Fruit fly (Drosophila melanogaster): ENCODE measurements around the gene CG14050.

The CG14050 gene

DNA sequence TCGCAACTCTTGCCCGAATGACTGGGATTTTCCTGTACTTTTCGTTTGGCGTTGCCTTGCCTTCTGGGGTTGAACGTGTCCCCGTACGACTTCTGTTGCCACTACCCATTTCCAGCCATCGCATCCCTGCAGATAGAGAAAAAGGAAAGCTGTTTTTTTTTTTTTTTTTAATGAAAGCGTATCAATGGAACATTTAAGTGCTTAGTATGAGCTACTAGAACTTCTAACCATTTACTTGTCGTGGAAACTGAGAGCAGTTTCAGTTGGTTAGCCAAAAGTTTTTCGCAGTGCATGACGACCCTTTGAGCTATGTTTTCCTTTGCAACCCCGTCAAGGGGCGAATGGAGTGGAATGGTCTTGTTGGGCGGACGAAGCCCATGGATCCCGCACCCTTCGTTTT lies 3.3 kb upstream of the CG14050 start (continued):
- no peak for TF ChIP-seq Ravus (GFP tag; IDR thresholded peaks at IDR 0.05)
- peak; percentile 63 for TF ChIP-seq CG1024 (GFP tag; IDR thresholded peaks at IDR 0.05)
- no peak for TF ChIP-seq ac (GFP tag; optimal IDR thresholded peaks at IDR 0.05)
- peak; percentile 55 for TF ChIP-seq ewg (GFP tag; optimal IDR thresholded peaks at IDR 0.05)
- TF ChIP-seq gcm (GFP tag; optimal IDR thresholded peaks at IDR 0.05) = peak; percentile 37
- no peak for TF ChIP-seq CG3838 (GFP tag; optimal IDR thresholded peaks at IDR 0.05)
- TF ChIP-seq Rx (GFP tag; IDR thresholded peaks at IDR 0.05) = peak; percentile 49
- peak; percentile 28 for TF ChIP-seq CG1647 (GFP tag; optimal IDR thresholded peaks at IDR 0.05)
- TF ChIP-seq CkIIα-i1 (GFP tag; IDR thresholded peaks at IDR 0.05) = no peak
- TF ChIP-seq CG12219 (GFP tag; optimal IDR thresholded peaks at IDR 0.05) = peak; percentile 5
- peak; percentile 75 for TF ChIP-seq CG5953 (GFP tag; IDR thresholded peaks at IDR 0.05)
- TF ChIP-seq GATAe (GFP tag; conservative IDR thresholded peaks at IDR 0.05) = no peak; the same call in 1 of the 2 replicates
- peak; percentile 72; the same call in 1 of the 2 replicates for TF ChIP-seq chm (GFP tag; IDR thresholded peaks at IDR 0.05)
- no peak for TF ChIP-seq CG15696 (tag; optimal IDR thresholded peaks at IDR 0.05)
- TF ChIP-seq CG11093 (GFP tag; IDR thresholded peaks at IDR 0.05) = no peak
- TF ChIP-seq D19B (GFP tag; optimal IDR thresholded peaks at IDR 0.05) = peak; percentile 0
- TF ChIP-seq Xrp1 (GFP tag; IDR thresholded peaks at IDR 0.05) = peak; percentile 80
- TF ChIP-seq exex (tag; optimal IDR thresholded peaks at IDR 0.05) = peak; percentile 2
- peak; percentile 61; the same call in 1 of the 2 replicates for TF ChIP-seq ro (GFP tag; IDR thresholded peaks at IDR 0.05)
- 0 out of 2 replicates have a peak, but pooled peaks have one; percentile 50 for TF ChIP-seq sens-2 (GFP tag; IDR thresholded peaks at IDR 0.05)
- TF ChIP-seq CG3407 (GFP tag; optimal IDR thresholded peaks at IDR 0.05) = peak; percentile 42
- peak; percentile 70 for TF ChIP-seq CG8944 (GFP tag; optimal IDR thresholded peaks at IDR 0.05)
- no peak for TF ChIP-seq NFAT (GFP tag; IDR thresholded peaks at IDR 0.05)
- peak; percentile 75 for TF ChIP-seq Sox102F (GFP tag; optimal IDR thresholded peaks at IDR 0.05)
- TF ChIP-seq CG8359 (GFP tag; optimal IDR thresholded peaks at IDR 0.05; ENCODE audit: borderline replicate concordance) = no peak
- TF ChIP-seq sima (GFP tag; optimal IDR thresholded peaks at IDR 0.05) = no peak
- TF ChIP-seq tx (GFP tag; optimal IDR thresholded peaks at IDR 0.05) = peak; percentile 78
- TF ChIP-seq CG1602 (GFP tag; optimal IDR thresholded peaks at IDR 0.05) = peak; percentile 78
- TF ChIP-seq CG33557 (GFP tag; optimal IDR thresholded peaks at IDR 0.05) = peak; percentile 65
- TF ChIP-seq Hr3 (GFP tag; optimal IDR thresholded peaks at IDR 0.05) = peak; percentile 72
- TF ChIP-seq gem (tag; optimal IDR thresholded peaks at IDR 0.05) = peak; percentile 81
- peak; percentile 66 for TF ChIP-seq CG11247 (GFP tag; IDR thresholded peaks at IDR 0.05)
- TF ChIP-seq sisA (GFP tag; IDR thresholded peaks at IDR 0.05) = peak; percentile 78
- TF ChIP-seq CG11398 (GFP tag; optimal IDR thresholded peaks at IDR 0.05) = peak; percentile 80
- no peak for TF ChIP-seq Sin3A (optimal IDR thresholded peaks at IDR 0.05)
- TF ChIP-seq tin (GFP tag; optimal IDR thresholded peaks at IDR 0.05) = peak; percentile 66
- peak; percentile 75; the same call in 2 of the 3 replicates for TF ChIP-seq gce (GFP tag; IDR thresholded peaks at IDR 0.05)
- TF ChIP-seq CG12769 (tag; optimal IDR thresholded peaks at IDR 0.05) = no peak
- peak; percentile 45 for TF ChIP-seq psq (GFP tag; optimal IDR thresholded peaks at IDR 0.05)
- no peak for TF ChIP-seq chinmo (GFP tag; IDR thresholded peaks at IDR 0.05; ENCODE audit: partially characterized antibody)
- TF ChIP-seq Hmr (GFP tag; optimal IDR thresholded peaks at IDR 0.05) = peak; percentile 84
- peak; percentile 51 for TF ChIP-seq CG5245 (GFP tag; optimal IDR thresholded peaks at IDR 0.05)
- TF ChIP-seq BtbVII (GFP tag; optimal IDR thresholded peaks at IDR 0.05) = peak; percentile 40
- peak; percentile 66; the same call in 1 of the 2 replicates for TF ChIP-seq ap (GFP tag; IDR thresholded peaks at IDR 0.05)
- TF ChIP-seq Gsc (GFP tag; IDR thresholded peaks at IDR 0.05) = peak; percentile 39; the same call in 1 of the 2 replicates
- TF ChIP-seq dan (GFP tag; IDR thresholded peaks at IDR 0.05) = no peak
- peak; percentile 2 for TF ChIP-seq Lhr (GFP tag; optimal IDR thresholded peaks at IDR 0.05)
- TF ChIP-seq dmrt11E (tag; optimal IDR thresholded peaks at IDR 0.05) = peak; percentile 76
- TF ChIP-seq nerfin-2 (GFP tag; IDR thresholded peaks at IDR 0.05; ENCODE audit: partially characterized antibody) = no peak
- peak; percentile 81 for TF ChIP-seq gro (GFP tag; optimal IDR thresholded peaks at IDR 0.05)
- peak; percentile 75 for TF ChIP-seq tio (GFP tag; optimal IDR thresholded peaks at IDR 0.05)
- peak; percentile 83 for TF ChIP-seq CG7556 (GFP tag; optimal IDR thresholded peaks at IDR 0.05)
